Worm (Caenorhabditis elegans): ENCODE data around the gene ZK632.4.
A peak's percentile ranks its signal among the peaks of the same experiment; 100 is the strongest.

Gene ZK632.4

ce11 chrIII:9846093-9846492, 38.8 kb upstream of the ZK632.4 start, which contains the start of gene K11H3.2:
Gene K11H3.2, plus strand, starts transcription at chrIII:9846393.
- TF ChIP-seq C06A6.2 (GFP tag; conservative IDR thresholded peaks at IDR 0.05) (no peak), lsl-1 (GFP tag; optimal IDR thresholded peaks at IDR 0.05) (peak; percentile 13), cebp-2 (GFP tag; IDR thresholded peaks at IDR 0.05) (no peak), madf-6 (GFP tag; IDR thresholded peaks at IDR 0.05) (no peak)

DNA sequence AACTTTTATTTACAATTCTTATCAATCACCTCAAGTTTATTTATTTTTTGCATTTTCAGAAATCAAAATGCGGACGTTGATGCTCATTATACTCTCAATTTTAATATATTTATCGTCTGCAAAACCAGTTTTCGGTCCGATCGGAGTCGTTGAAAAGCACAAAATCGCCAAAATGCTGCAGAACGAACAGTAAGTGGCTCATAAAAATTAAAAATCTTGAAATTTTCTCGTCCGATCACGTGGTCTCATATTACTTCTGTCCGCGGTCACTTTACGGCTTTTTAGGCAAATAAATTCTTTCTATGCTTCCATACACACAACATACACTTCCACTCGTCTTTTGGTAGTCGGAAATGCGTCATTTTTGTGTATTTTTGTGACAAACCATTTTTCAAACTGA, 36.5 kb upstream of the ZK632.4 start, which contains the start of gene K11H3.5:
Gene K11H3.5, plus strand, starts transcription at position 54 of the 400 bp plus-strand sequence.
- TF ChIP-seq nhr-80 (tag; optimal IDR thresholded peaks at IDR 0.05) (no peak), him-1 (tag; optimal IDR thresholded peaks at IDR 0.05) (no peak), madf-8 (GFP tag; conservative IDR thresholded peaks at IDR 0.05) (no peak), nhr-27 (tag; optimal IDR thresholded peaks at IDR 0.05) (no peak), madf-6 (GFP tag; IDR thresholded peaks at IDR 0.05) (no peak), tbp1 (GFP tag; optimal IDR thresholded peaks at IDR 0.05) (no peak), sptf-2 (GFP tag; optimal IDR thresholded peaks at IDR 0.05) (no peak), Y56A3A.18 (GFP tag; IDR thresholded peaks at IDR 0.05) (no peak), unc-130 (GFP tag; optimal IDR thresholded peaks at IDR 0.05) (no peak), Y67H2A.10 (GFP tag; conservative IDR thresholded peaks at IDR 0.05) (no peak), B0035.1 (tag; optimal IDR thresholded peaks at IDR 0.05) (no peak), lin-40 (tag; optimal IDR thresholded peaks at IDR 0.05) (no peak), egl-18 (GFP tag; IDR thresholded peaks at IDR 0.05) (no peak), bed-2 (GFP tag; IDR thresholded peaks at IDR 0.05) (no peak), chd-7 (tag; optimal IDR thresholded peaks at IDR 0.05) (no peak), madf-3 (GFP tag; IDR thresholded peaks at IDR 0.05) (no peak), snpc-1.3 (tag; optimal IDR thresholded peaks at IDR 0.05; ENCODE audit: insufficient read depth) (no peak)

ce11 chrIII:9834888-9835287, 27.6 kb upstream of the ZK632.4 start, which contains the start of gene K11H3.8:
Gene K11H3.8, plus strand, starts transcription at chrIII:9835188.
- TF ChIP-seq nfyb-1 (GFP tag; IDR thresholded peaks at IDR 0.05) (no peak), hmg-20 (GFP tag; IDR thresholded peaks at IDR 0.05) (no peak), aptf-3 (GFP tag; IDR thresholded peaks at IDR 0.05) (no peak), bed-1 (GFP tag; IDR thresholded peaks at IDR 0.05) (no peak), mes-4 (tag; optimal IDR thresholded peaks at IDR 0.05) (no peak), F57C9.4 (tag; optimal IDR thresholded peaks at IDR 0.05) (no peak), lsy-27 (tag; optimal IDR thresholded peaks at IDR 0.05; ENCODE audit: borderline replicate concordance, insufficient read depth) (no peak), ztf-6 (GFP tag; IDR thresholded peaks at IDR 0.05) (no peak), ceh-79 (tag; optimal IDR thresholded peaks at IDR 0.05) (no peak), akir-1 (GFP tag; optimal IDR thresholded peaks at IDR 0.05) (no peak)

DNA sequence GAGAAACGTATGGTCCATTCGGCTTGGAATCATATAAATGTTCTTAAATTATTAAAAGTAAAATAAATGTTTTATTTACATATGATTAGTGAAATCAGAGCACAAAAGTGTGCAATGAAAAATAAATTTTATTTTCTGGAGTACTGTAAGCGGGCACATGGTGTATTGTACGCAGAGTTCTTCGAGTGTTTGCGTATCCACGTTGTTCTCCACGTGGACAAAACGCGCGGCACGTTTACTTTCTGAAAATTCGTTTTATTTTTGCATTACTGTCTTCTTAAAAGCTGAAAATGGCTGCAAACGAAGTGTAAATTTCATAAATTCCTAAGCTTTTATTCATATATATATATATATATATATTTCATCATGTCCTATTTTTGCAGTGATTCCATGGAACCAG, 25.3 kb upstream of the ZK632.4 start:
- TF ChIP-seq B0336.3 (GFP tag; IDR thresholded peaks at IDR 0.05) (no peak), F22D6.2 (tag; optimal IDR thresholded peaks at IDR 0.05) (no peak), tlf-1 (GFP tag; optimal IDR thresholded peaks at IDR 0.05) (no peak), madf-6 (GFP tag; IDR thresholded peaks at IDR 0.05) (peak; percentile 59; the same call in 1 of the 2 replicates), nfya-1 (tag; optimal IDR thresholded peaks at IDR 0.05; ENCODE audit: borderline replicate concordance, insufficient read depth) (no peak), unc-62 (GFP tag; optimal IDR thresholded peaks at IDR 0.05) (no peak), dox-1 (GFP tag; IDR thresholded peaks at IDR 0.05) (no peak), madf-3 (GFP tag; IDR thresholded peaks at IDR 0.05) (no peak), egl-18 (GFP tag; IDR thresholded peaks at IDR 0.05) (no peak), ztf-25 (GFP tag; IDR thresholded peaks at IDR 0.05) (no peak), ekl-4 (GFP tag; IDR thresholded peaks at IDR 0.05) (no peak), bed-1 (GFP tag; IDR thresholded peaks at IDR 0.05) (no peak), cebp-2 (GFP tag; IDR thresholded peaks at IDR 0.05) (no peak), rpc-1 (optimal IDR thresholded peaks at IDR 0.05) (no peak), rpc-1 (tag; optimal IDR thresholded peaks at IDR 0.05) (no peak), mel-28 (tag; optimal IDR thresholded peaks at IDR 0.05; ENCODE audit: borderline replicate concordance) (no peak), B0019.2 (GFP tag; conservative IDR thresholded peaks at IDR 0.05) (no peak), T26A5.8 (tag; optimal IDR thresholded peaks at IDR 0.05) (no peak), nfya-2 (GFP tag; IDR thresholded peaks at IDR 0.05) (no peak), Y95B8A.8 (GFP tag; IDR thresholded peaks at IDR 0.05) (no peak), akir-1 (GFP tag; optimal IDR thresholded peaks at IDR 0.05) (no peak)

Measured in whole organism, young adult.